Fruit fly (Drosophila melanogaster) whole organism, embryonic: ENCODE data around the gene Pi3K21B.
A peak's percentile ranks its signal among the peaks of the same experiment; 100 is the strongest.

Source experiments
- Atf-2 ChIP-seq: fragments of 200-800 bp; sonication (Bioruptor generic); optimal IDR thresholded peaks from 2 replicates; lab custom pipeline; 2016; ENCODE audit warnings: missing biosample characterization, missing genetic modification characterization
- BEAF-32 ChIP-seq: fragments of 200-800 bp; sonication (Bioruptor generic); optimal IDR thresholded peaks from 3 replicates; lab custom pipeline; 2017; ENCODE audit warnings: missing biosample characterization, missing genetic modification characterization, mild to moderate bottlenecking, moderate library complexity, missing genetic modification reagents
- CG10267 ChIP-seq: fragments of 200-800 bp; sonication (Bioruptor generic); optimal IDR thresholded peaks from 2 replicates; lab custom pipeline; 2018; ENCODE audit warnings: missing biosample characterization, mild to moderate bottlenecking, missing genetic modification characterization, moderate library complexity
- CG10431 ChIP-seq: fragments of 200-800 bp; sonication (Bioruptor generic); optimal IDR thresholded peaks from 3 replicates; lab custom pipeline; 2018; ENCODE audit warnings: missing biosample characterization, mild to moderate bottlenecking, missing genetic modification characterization
- CG10959 ChIP-seq: fragments of 200-800 bp; sonication (Bioruptor generic); IDR thresholded peaks from 2 replicates; pipeline ENCODE4 v1.3.6; 2022; ENCODE audit warnings: missing biosample characterization, missing genetic modification characterization
- CG11560 ChIP-seq: fragments of 200-800 bp; sonication (Bioruptor generic); IDR thresholded peaks from 3 replicates; pipeline ENCODE4 v1.3.6; 2022; ENCODE audit warnings: missing biosample characterization, missing genetic modification characterization
- CG13894 ChIP-seq: fragments of 200-800 bp; sonication (Bioruptor generic); optimal IDR thresholded peaks from 3 replicates; lab custom pipeline; 2018; ENCODE audit warnings: missing biosample characterization, mild to moderate bottlenecking, missing genetic modification characterization, moderate library complexity
- CG16813 ChIP-seq: fragments of 200-800 bp; sonication (Bioruptor generic); IDR thresholded peaks from 3 replicates; pipeline ENCODE4 v1.3.6; 2022; ENCODE audit warnings: missing biosample characterization, missing genetic modification characterization; ENCODE audit not compliant: partially characterized antibody
- CG1792 ChIP-seq: fragments of 200-800 bp; sonication (Bioruptor generic); optimal IDR thresholded peaks from 2 replicates; lab custom pipeline; 2016; ENCODE audit warnings: missing biosample characterization, missing genetic modification characterization
- CG1832 ChIP-seq: fragments of 200-800 bp; sonication (Bioruptor generic); optimal IDR thresholded peaks from 2 replicates; lab custom pipeline; 2017; ENCODE audit warnings: missing biosample characterization, mild to moderate bottlenecking, missing genetic modification characterization, inconsistent platforms
- CG18619 ChIP-seq: fragments of 200-800 bp; sonication (Bioruptor generic); optimal IDR thresholded peaks from 3 replicates; lab custom pipeline; 2017; ENCODE audit warnings: missing biosample characterization, mild to moderate bottlenecking, missing genetic modification characterization
- CG32767 ChIP-seq: fragments of 200-800 bp; sonication (Bioruptor generic); IDR thresholded peaks from 2 replicates; pipeline ENCODE4 v1.3.6; 2022; ENCODE audit warnings: missing biosample characterization, missing genetic modification characterization
- CG34224 ChIP-seq: fragments of 200-800 bp; sonication (Bioruptor generic); IDR thresholded peaks from 3 replicates; pipeline ENCODE4 v1.3.6; 2022; ENCODE audit warnings: missing biosample characterization, missing genetic modification characterization; ENCODE audit not compliant: partially characterized antibody
- CG34422 ChIP-seq: fragments of 200-800 bp; sonication (Bioruptor generic); IDR thresholded peaks from 3 replicates; pipeline ENCODE4 v1.3.6; 2022; ENCODE audit warnings: missing biosample characterization, missing genetic modification characterization
- CG4360 ChIP-seq: fragments of 200-800 bp; sonication (Bioruptor generic); IDR thresholded peaks from 2 replicates; pipeline ENCODE4 v1.3.6; 2022; ENCODE audit warnings: missing biosample characterization, missing genetic modification characterization
- CG4707 ChIP-seq: fragments of 200-800 bp; sonication (Bioruptor generic); optimal IDR thresholded peaks from 2 replicates; lab custom pipeline; 2018; ENCODE audit warnings: missing biosample characterization, mild to moderate bottlenecking, missing genetic modification characterization, moderate library complexity
- CG4854 ChIP-seq: fragments of 200-800 bp; sonication (Bioruptor generic); optimal IDR thresholded peaks from 2 replicates; lab custom pipeline; 2016; ENCODE audit warnings: missing biosample characterization, missing genetic modification characterization, inconsistent platforms
- CG5245 ChIP-seq: fragments of 200-800 bp; sonication (Bioruptor generic); optimal IDR thresholded peaks from 3 replicates; lab custom pipeline; 2016; ENCODE audit warnings: missing biosample characterization, missing genetic modification characterization
- CG6272 ChIP-seq: fragments of 200-800 bp; sonication (Bioruptor generic); IDR thresholded peaks from 2 replicates; pipeline ENCODE4 v1.3.6; 2022; ENCODE audit warnings: missing biosample characterization, missing genetic modification characterization
- CG6813 ChIP-seq: fragments of 200-800 bp; sonication (Bioruptor generic); optimal IDR thresholded peaks from 2 replicates; lab custom pipeline; 2017; ENCODE audit warnings: missing biosample characterization, missing genetic modification characterization, mild to moderate bottlenecking, moderate library complexity, missing genetic modification reagents
- CG7839 ChIP-seq: fragments of 200-800 bp; sonication (Bioruptor generic); optimal IDR thresholded peaks from 3 replicates; lab custom pipeline; 2018; ENCODE audit warnings: missing biosample characterization, mild to moderate bottlenecking, missing genetic modification characterization, moderate library complexity
- CG8089 ChIP-seq: fragments of 200-800 bp; sonication (Bioruptor generic); optimal IDR thresholded peaks from 3 replicates; lab custom pipeline; 2016; ENCODE audit warnings: missing biosample characterization, missing genetic modification characterization
- CG9876 ChIP-seq: fragments of 200-800 bp; sonication (Bioruptor generic); optimal IDR thresholded peaks from 2 replicates; lab custom pipeline; 2016; ENCODE audit warnings: missing biosample characterization, missing genetic modification characterization
- Dip2 ChIP-seq: fragments of 200-800 bp; sonication (Bioruptor generic); IDR thresholded peaks from 2 replicates; pipeline ENCODE4 v1.3.6; 2022; ENCODE audit warnings: missing biosample characterization, missing genetic modification characterization
- Dp ChIP-seq: fragments of 200-800 bp; sonication (Bioruptor generic); optimal IDR thresholded peaks from 2 replicates; lab custom pipeline; 2018; ENCODE audit warnings: missing biosample characterization, mild to moderate bottlenecking, missing genetic modification characterization, moderate library complexity
- GATAe ChIP-seq: fragments of 200-800 bp; sonication (Bioruptor generic); conservative IDR thresholded peaks from 2 replicates; pipeline ENCODE4 v1.3.6; 2022; ENCODE audit warnings: missing biosample characterization, missing genetic modification characterization
- Hr3 ChIP-seq: fragments of 200-800 bp; sonication (Bioruptor generic); optimal IDR thresholded peaks from 3 replicates; lab custom pipeline; 2016; ENCODE audit warnings: missing biosample characterization, missing genetic modification characterization
- Sry-δ ChIP-seq: fragments of 200-800 bp; sonication (Bioruptor generic); optimal IDR thresholded peaks from 2 replicates; lab custom pipeline; 2016; ENCODE audit warnings: missing biosample characterization, missing genetic modification characterization
- Tbp ChIP-seq: fragments of >200 bp; optimal IDR thresholded peaks from 2 replicates; lab custom pipeline; 2018; ENCODE audit warnings: missing biosample characterization, missing genetic modification characterization
- bbx ChIP-seq: fragments of 200-800 bp; sonication (Bioruptor generic); IDR thresholded peaks from 2 replicates; pipeline ENCODE4 v1.3.6; 2022; ENCODE audit warnings: missing biosample characterization, missing genetic modification characterization; ENCODE audit not compliant: partially characterized antibody
- bowl ChIP-seq: fragments of 200-800 bp; sonication (Bioruptor generic); IDR thresholded peaks from 2 replicates; pipeline ENCODE4 v1.3.6; 2022; ENCODE audit warnings: missing biosample characterization, missing genetic modification characterization
- btn ChIP-seq: fragments of 200-800 bp; sonication (Bioruptor generic); optimal IDR thresholded peaks from 2 replicates; lab custom pipeline; 2016; ENCODE audit warnings: missing biosample characterization, missing genetic modification characterization
- chif ChIP-seq, 2 experiments: fragments of 200-800 bp; sonication (Bioruptor generic); optimal IDR thresholded peaks; 3 replicates each; lab custom pipeline; 2016; ENCODE audit warnings: missing biosample characterization in 2 of 2, missing genetic modification characterization in 2 of 2
- dan ChIP-seq: fragments of 200-800 bp; sonication (Bioruptor generic); IDR thresholded peaks from 2 replicates; pipeline ENCODE4 v1.3.6; 2022; ENCODE audit warnings: missing biosample characterization, missing genetic modification characterization
- dati ChIP-seq: fragments of 200-800 bp; sonication (Bioruptor generic); IDR thresholded peaks from 2 replicates; pipeline ENCODE4 v1.3.6; 2022; ENCODE audit warnings: missing biosample characterization, missing genetic modification characterization
- dpn ChIP-seq, 2 experiments: fragments of 200-800 bp; sonication (Bioruptor generic); optimal IDR thresholded peaks; 3 replicates each; lab custom pipeline; 2016; ENCODE audit warnings: missing biosample characterization in 2 of 2, missing genetic modification characterization in 2 of 2
- ftz-f1 ChIP-seq: fragments of 200-800 bp; sonication (Bioruptor generic); optimal IDR thresholded peaks from 2 replicates; lab custom pipeline; 2016; ENCODE audit warnings: missing biosample characterization, missing genetic modification characterization
- maf-S ChIP-seq: fragments of 200-800 bp; sonication (Bioruptor generic); optimal IDR thresholded peaks from 2 replicates; lab custom pipeline; 2016; ENCODE audit warnings: missing biosample characterization, missing genetic modification characterization
- nau ChIP-seq: fragments of 200-800 bp; sonication (Bioruptor generic); optimal IDR thresholded peaks from 3 replicates; lab custom pipeline; 2017; ENCODE audit warnings: missing biosample characterization, mild to moderate bottlenecking, missing genetic modification characterization, missing genetic modification reagents
- oc ChIP-seq: fragments of 200-800 bp; sonication (Bioruptor generic); optimal IDR thresholded peaks from 2 replicates; lab custom pipeline; 2018; ENCODE audit warnings: missing biosample characterization, mild to moderate bottlenecking, missing genetic modification characterization, moderate library complexity
- pb ChIP-seq: fragments of 200-800 bp; sonication (Bioruptor generic); optimal IDR thresholded peaks from 3 replicates; lab custom pipeline; 2016; ENCODE audit warnings: missing biosample characterization, missing genetic modification characterization
- pfk ChIP-seq: fragments of 200-800 bp; sonication (Bioruptor generic); optimal IDR thresholded peaks from 2 replicates; lab custom pipeline; 2018; ENCODE audit warnings: missing biosample characterization, mild to moderate bottlenecking, missing genetic modification characterization, moderate library complexity
- phol ChIP-seq: fragments of 200-800 bp; sonication (Bioruptor generic); optimal IDR thresholded peaks from 3 replicates; lab custom pipeline; 2018; ENCODE audit warnings: missing biosample characterization, mild to moderate bottlenecking, missing genetic modification characterization, moderate library complexity
- prd ChIP-seq, 3 experiments: fragments of >200 bp in 2 of 3; fragments of 200-800 bp in 1 of 3; sonication (Bioruptor generic) in 1 of 3; optimal IDR thresholded peaks in 2 of 3; IDR thresholded peaks in 1 of 3; 2 replicates in 2 of 3; 3 replicates in 1 of 3; pipeline versions ENCODE4 v1.3.6 to Lab custom; 2017 to 2022; ENCODE audit warnings: missing biosample characterization in 1 of 3, missing genetic modification characterization in 1 of 3
- sens-2 ChIP-seq: fragments of 200-800 bp; sonication (Bioruptor generic); IDR thresholded peaks from 2 replicates; pipeline ENCODE4 v1.3.6; 2022; ENCODE audit warnings: missing biosample characterization, missing genetic modification characterization
- slbo ChIP-seq: fragments of 200-800 bp; sonication (Bioruptor generic); IDR thresholded peaks from 2 replicates; pipeline ENCODE4 v1.3.6; 2022; ENCODE audit warnings: missing biosample characterization, missing genetic modification characterization
- so ChIP-seq: fragments of 200-800 bp; sonication (Bioruptor generic); IDR thresholded peaks from 3 replicates; pipeline ENCODE4 v1.3.6; 2022; ENCODE audit warnings: missing biosample characterization, missing genetic modification characterization
- z ChIP-seq: fragments of 200-800 bp; sonication (Bioruptor generic); IDR thresholded peaks from 3 replicates; pipeline ENCODE4 v1.3.6; 2022; ENCODE audit warnings: missing biosample characterization, missing genetic modification characterization

Pi3K21B gene

DNA sequence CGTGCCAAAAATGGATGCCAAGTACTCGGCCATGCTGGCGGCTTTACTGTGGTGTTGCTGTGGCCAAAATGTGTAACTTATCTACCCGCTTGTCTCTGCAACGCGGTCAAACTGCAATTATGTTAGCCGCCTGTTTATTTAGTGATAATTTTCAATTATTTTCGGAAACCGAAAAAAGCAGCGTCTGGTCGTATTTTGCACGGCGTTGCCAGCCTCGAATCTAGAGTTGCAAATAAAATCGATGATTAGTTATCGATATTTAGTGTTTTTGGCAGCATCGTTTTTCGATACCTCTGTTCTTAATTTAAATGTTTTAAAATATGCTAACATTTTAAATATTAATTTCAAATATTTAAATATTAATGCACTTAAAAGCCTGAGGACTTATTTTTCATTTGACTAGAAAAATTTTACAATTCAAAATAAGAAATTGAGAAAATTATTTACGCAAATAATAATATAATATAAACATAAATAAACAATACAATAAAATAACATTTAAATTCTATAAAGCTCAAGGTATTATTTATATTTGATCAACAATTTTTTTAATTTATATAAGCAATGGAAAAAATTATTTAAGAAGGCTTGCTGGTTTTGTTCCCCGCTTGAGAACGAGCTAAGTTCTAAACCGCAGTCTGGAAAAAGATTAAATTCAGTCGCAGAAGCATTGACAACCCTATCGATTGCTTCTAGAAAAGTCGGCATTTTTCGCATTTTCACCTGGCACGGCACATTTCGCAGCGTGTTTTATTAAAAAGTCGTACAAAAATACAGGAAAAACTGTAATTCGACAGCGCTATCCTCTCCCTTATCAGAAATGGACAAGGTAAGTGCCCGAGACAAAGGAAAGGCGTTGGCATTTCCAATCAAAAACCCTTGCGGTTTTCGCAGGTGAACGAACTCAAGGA lies 3.0 kb upstream of the Pi3K21B start, which contains the start of the genes U2af38 and Stip1 (continued):
- TF ChIP-seq Dip2 (GFP tag; lab: Robert Waterston, UW) (no peak), Sry-δ (peak; percentile 40), CG4854 (GFP tag; lab: Kevin White, UChicago) (no peak), sens-2 (GFP tag; lab: Robert Waterston, UW) (no peak), dati (GFP tag; lab: Robert Waterston, UW) (no peak), ftz-f1 (no peak), bowl (no peak), CG13894 (peak; percentile 63), z (no peak), CG10431 (GFP tag; lab: Kevin White, UChicago) (no peak), CG10267 (tag; lab: Kevin White, UChicago) (peak; percentile 85), phol (peak; percentile 50), dpn (GFP tag; optimal IDR thresholded peaks at IDR 0.05; lab: Kevin White, UChicago) (peak in 1 of 2 experiments; percentile 2), BEAF-32 (GFP tag; lab: Kevin White, UChicago) (peak; percentile 69), maf-S (peak; percentile 2), GATAe (GFP tag; lab: Robert Waterston, UW) (no peak), CG16813 (GFP tag; lab: Robert Waterston, UW) (peak; percentile 70), CG9876 (GFP tag; lab: Kevin White, UChicago) (no peak), prd (optimal IDR thresholded peaks at IDR 0.05; lab: Kevin White, UChicago) (no peak), prd (GFP tag; IDR thresholded peaks at IDR 0.05; lab: Robert Waterston, UW) (no peak), CG1832 (GFP tag; lab: Kevin White, UChicago) (no peak), Hr3 (GFP tag; lab: Kevin White, UChicago) (peak; percentile 8), Atf-2 (GFP tag; lab: Kevin White, UChicago) (no peak), CG34422 (GFP tag; lab: Robert Waterston, UW) (peak; percentile 68; the same call in 2 of the 3 replicates), oc (tag; lab: Kevin White, UChicago) (peak; percentile 35), Dp (GFP tag; lab: Kevin White, UChicago) (peak; percentile 34), Tbp (GFP tag; lab: Kevin White, UChicago) (no peak), btn (GFP tag; lab: Kevin White, UChicago) (no peak), chif (GFP tag; optimal IDR thresholded peaks at IDR 0.05; lab: Kevin White, UChicago) (no peak), CG5245 (GFP tag; lab: Kevin White, UChicago) (no peak), CG34224 (GFP tag; lab: Robert Waterston, UW) (peak; percentile 69), so (GFP tag; lab: Robert Waterston, UW) (no peak), dan (GFP tag; lab: Robert Waterston, UW) (no peak), CG32767 (GFP tag; lab: Robert Waterston, UW) (no peak), CG6813 (GFP tag; lab: Kevin White, UChicago) (no peak), CG11560 (tag; lab: Robert Waterston, UW) (no peak), slbo (GFP tag; lab: Robert Waterston, UW) (peak; percentile 64; the same call in 1 of the 2 replicates), CG1792 (GFP tag; lab: Kevin White, UChicago) (no peak), bbx (GFP tag; lab: Robert Waterston, UW) (peak; percentile 66), CG4360 (GFP tag; lab: Robert Waterston, UW) (no peak), CG4707 (GFP tag; lab: Kevin White, UChicago) (no peak), pb (GFP tag; lab: Kevin White, UChicago) (no peak), pfk (peak; percentile 13), nau (GFP tag; lab: Kevin White, UChicago) (no peak), CG6272 (GFP tag; lab: Robert Waterston, UW) (0 out of 2 replicates have a peak, but pooled peaks have one; percentile 4), CG10959 (GFP tag; lab: Robert Waterston, UW) (no peak), CG7839 (peak; percentile 20), CG18619 (GFP tag; lab: Kevin White, UChicago) (no peak), CG8089 (no peak)
